Worm (Caenorhabditis elegans): ENCODE results near the gene dig-1.
A peak's percentile ranks its signal among the peaks of the same experiment; 100 is the strongest.

Gene dig-1

ce11 chrIII:6746008-6746407 is at the start of gene dig-1:
dig-1 (plus strand) TSS chrIII:6746308.
- TF ChIP-seq ces-1 (GFP tag; optimal IDR thresholded peaks at IDR 0.05) (no peak), efl-1 (optimal IDR thresholded peaks at IDR 0.05) (no peak), efl-1 (GFP tag; optimal IDR thresholded peaks at IDR 0.05 in 1 of 2) (peak in 1 of 2 experiments; percentile 11)

- TF ChIP-seq nhr-20 (tag; optimal IDR thresholded peaks at IDR 0.05) (no peak), nhr-237 (tag; optimal IDR thresholded peaks at IDR 0.05) (no peak), fkh-10 (GFP tag; optimal IDR thresholded peaks at IDR 0.05) (no peak), elt-2 (tag; optimal IDR thresholded peaks at IDR 0.05) (no peak), grh-1 (GFP tag; IDR thresholded peaks at IDR 0.05) (no peak)
These were observed 40.6 kb upstream of the dig-1 start, which contains the start of gene F37A4.6 for ce11 chrIII:6705515-6705914. F37A4.6 (plus strand) TSS chrIII:6705815.

- TF ChIP-seq unc-130 (tag; optimal IDR thresholded peaks at IDR 0.05), result peak; percentile 2
- TF ChIP-seq F16B12.6 (tag; optimal IDR thresholded peaks at IDR 0.05), result peak; percentile 84
- no peak for TF ChIP-seq ztf-4 (tag; optimal IDR thresholded peaks at IDR 0.05)
- peak; percentile 67 for TF ChIP-seq rnt-1 (tag; optimal IDR thresholded peaks at IDR 0.05)
- TF ChIP-seq efl-1 (optimal IDR thresholded peaks at IDR 0.05), result peak; percentile 95 to 97
- TF ChIP-seq efl-1 (GFP tag; optimal IDR thresholded peaks at IDR 0.05 in 1 of 2), result peak; percentile 95 to 99
- peak; percentile 71 for TF ChIP-seq mep-1 (tag; optimal IDR thresholded peaks at IDR 0.05)
- no peak for TF ChIP-seq dsc-1 (tag; optimal IDR thresholded peaks at IDR 0.05)
- peak; percentile 53 for TF ChIP-seq nhr-20 (tag; optimal IDR thresholded peaks at IDR 0.05)
- TF ChIP-seq elt-3 (tag; optimal IDR thresholded peaks at IDR 0.05), result peak in 1 of 6 experiments; percentile 24
- TF ChIP-seq zag-1 (tag; optimal IDR thresholded peaks at IDR 0.05), result no peak
- peak; percentile 24 for TF ChIP-seq swsn-7 (tag; optimal IDR thresholded peaks at IDR 0.05)
- TF ChIP-seq nhr-90 (tag; optimal IDR thresholded peaks at IDR 0.05; ENCODE audit: poor library complexity), result peak; percentile 21
- TF ChIP-seq xbp-1 (tag; optimal IDR thresholded peaks at IDR 0.05), result peak; percentile 53
- peak; percentile 47 for TF ChIP-seq lin-15B (tag; optimal IDR thresholded peaks at IDR 0.05)
- TF ChIP-seq nhr-19 (GFP tag; conservative IDR thresholded peaks at IDR 0.05), result peak; percentile 39
- no peak for TF ChIP-seq Y116A8C.19 (tag; optimal IDR thresholded peaks at IDR 0.05; ENCODE audit: borderline replicate concordance)
- peak; percentile 16 for TF ChIP-seq jun-1 (tag; optimal IDR thresholded peaks at IDR 0.05)
- no peak for TF ChIP-seq unc-98 (GFP tag; IDR thresholded peaks at IDR 0.05)
- peak; percentile 95 to 98 for TF ChIP-seq lin-35 (GFP tag; optimal IDR thresholded peaks at IDR 0.05)
- peak in 1 of 2 experiments; percentile 82 for TF ChIP-seq lsy-2 (tag; optimal IDR thresholded peaks at IDR 0.05)
- peak; percentile 68 for TF ChIP-seq nhr-85 (tag)
- no peak for TF ChIP-seq mab-9 (GFP tag; IDR thresholded peaks at IDR 0.05)
- TF ChIP-seq egl-27 (tag; optimal IDR thresholded peaks at IDR 0.05), result no peak
- no peak for TF ChIP-seq elt-2 (tag; optimal IDR thresholded peaks at IDR 0.05)
- TF ChIP-seq pag-3 (tag; optimal IDR thresholded peaks at IDR 0.05; ENCODE audit: borderline replicate concordance, insufficient read depth), result no peak
- TF ChIP-seq skn-1 (tag; optimal IDR thresholded peaks at IDR 0.05), result peak; percentile 46
- TF ChIP-seq hlh-17 (GFP tag; optimal IDR thresholded peaks at IDR 0.05; ENCODE audit: borderline replicate concordance), result no peak
- TF ChIP-seq C04F5.9 (tag; optimal IDR thresholded peaks at IDR 0.05), result peak; percentile 7
- TF ChIP-seq ceh-82 (tag; optimal IDR thresholded peaks at IDR 0.05), result peak in 1 of 3 experiments; percentile 57
- no peak for TF ChIP-seq nhr-28 (tag; optimal IDR thresholded peaks at IDR 0.05)
- peak; percentile 94 to 97 (median 95) for TF ChIP-seq dpl-1 (GFP tag; optimal IDR thresholded peaks at IDR 0.05)
- TF ChIP-seq C16A3.4 (tag; optimal IDR thresholded peaks at IDR 0.05), result peak; percentile 49
- peak in 1 of 2 experiments; percentile 11 for TF ChIP-seq mdl-1 (tag; optimal IDR thresholded peaks at IDR 0.05)
- TF ChIP-seq unc-86 (tag; optimal IDR thresholded peaks at IDR 0.05), result peak; percentile 13
- TF ChIP-seq nhr-71 (tag; optimal IDR thresholded peaks at IDR 0.05), result no peak
- TF ChIP-seq blmp-1 (tag; optimal IDR thresholded peaks at IDR 0.05), result peak; percentile 59
These were observed 36.1 kb upstream of the dig-1 start, which contains the start of gene isw-1 for ce11 chrIII:6709983-6710382. isw-1 (minus strand) TSS chrIII:6710100.

All from whole organism, L1 larva.